Worm (Caenorhabditis elegans): Measurements from ENCODE around the gene srh-129.

DNA sequence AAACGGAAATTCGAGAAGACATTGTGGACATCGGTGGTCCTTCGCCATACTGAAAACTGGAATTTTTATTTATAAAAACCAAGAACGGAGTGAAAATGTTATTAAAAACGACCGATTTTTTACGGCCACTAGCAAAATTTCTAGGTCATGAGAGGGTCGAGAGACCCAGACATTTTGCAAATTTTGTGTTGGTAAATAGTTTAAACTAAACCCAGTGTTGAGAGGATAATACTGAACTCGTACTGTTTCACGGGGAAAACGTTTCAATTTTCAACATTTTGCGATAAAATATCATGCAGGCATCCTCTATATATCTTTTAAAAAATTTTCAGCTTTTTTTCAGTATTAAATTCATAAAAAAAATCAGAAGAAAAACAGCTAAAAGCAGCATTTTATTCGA, 24.6 kb downstream of the srh-129 start, which contains the start of gene C04F5.9:
- no peak for TF ChIP-seq him-1 (tag; optimal IDR thresholded peaks at IDR 0.05)
- TF ChIP-seq W03F9.2 (tag; optimal IDR thresholded peaks at IDR 0.05), result no peak

All from whole organism, L4/young adult.